Fruit fly (Drosophila melanogaster) whole organism, prepupa: Measurements from ENCODE around the gene CG4789.
A peak's percentile ranks its signal among the peaks of the same experiment; 100 is the strongest.

Experiments
- Blimp-1 ChIP-seq: fragments of 200-800 bp; sonication (Bioruptor generic); optimal IDR thresholded peaks from 3 replicates; lab custom pipeline; 2017; ENCODE audit warnings: missing biosample characterization, missing genetic modification characterization, mild to moderate bottlenecking, moderate library complexity, missing genetic modification reagents
- CG10631 ChIP-seq: fragments of 200-800 bp; sonication (Bioruptor generic); optimal IDR thresholded peaks from 2 replicates; lab custom pipeline; 2016; ENCODE audit warnings: missing biosample characterization, missing genetic modification characterization
- CG10669 ChIP-seq: fragments of 200-800 bp; sonication (Bioruptor generic); optimal IDR thresholded peaks from 3 replicates; lab custom pipeline; 2018; ENCODE audit warnings: missing biosample characterization, mild to moderate bottlenecking, missing genetic modification characterization, moderate library complexity
- CG11294 ChIP-seq: fragments of 200-800 bp; sonication (Bioruptor generic); IDR thresholded peaks from 2 replicates; pipeline ENCODE4 v1.3.6; 2022; ENCODE audit warnings: missing biosample characterization, missing genetic modification characterization
- CG11762 ChIP-seq: fragments of 200-800 bp; sonication (Bioruptor generic); optimal IDR thresholded peaks from 3 replicates; lab custom pipeline; 2016; ENCODE audit warnings: missing biosample characterization, missing genetic modification characterization; ENCODE audit not compliant: insufficient read depth
- CG11902 ChIP-seq: fragments of 200-800 bp; sonication (Bioruptor generic); optimal IDR thresholded peaks from 3 replicates; lab custom pipeline; 2016; ENCODE audit warnings: missing biosample characterization, missing genetic modification characterization
- CG15336 ChIP-seq: fragments of 200-800 bp; sonication (Bioruptor generic); IDR thresholded peaks from 2 replicates; pipeline ENCODE4 v1.3.6; 2022; ENCODE audit warnings: missing biosample characterization, missing genetic modification characterization
- CG1621 ChIP-seq: fragments of 200-800 bp; sonication (Bioruptor generic); optimal IDR thresholded peaks from 3 replicates; lab custom pipeline; 2018; ENCODE audit warnings: missing biosample characterization, mild to moderate bottlenecking, missing genetic modification characterization
- CG16779 ChIP-seq: fragments of 200-800 bp; sonication (Bioruptor generic); optimal IDR thresholded peaks from 3 replicates; lab custom pipeline; 2017; ENCODE audit warnings: missing biosample characterization, mild to moderate bottlenecking, missing genetic modification characterization
- CG3032 ChIP-seq: fragments of 200-800 bp; optimal IDR thresholded peaks from 2 replicates; lab custom pipeline; 2019; ENCODE audit warnings: missing biosample characterization, mild to moderate bottlenecking, missing genetic modification characterization, moderate library complexity
- CG31627 ChIP-seq: fragments of 200-800 bp; sonication (Bioruptor generic); optimal IDR thresholded peaks from 3 replicates; lab custom pipeline; 2016; ENCODE audit warnings: missing biosample characterization, missing genetic modification characterization
- CG32006 ChIP-seq: fragments of 200-800 bp; sonication (Bioruptor generic); optimal IDR thresholded peaks from 3 replicates; lab custom pipeline; 2017; ENCODE audit warnings: missing biosample characterization, mild to moderate bottlenecking, missing genetic modification characterization
- CG34406 ChIP-seq: fragments of 200-800 bp; sonication (Bioruptor generic); optimal IDR thresholded peaks from 3 replicates; lab custom pipeline; 2016; ENCODE audit warnings: missing biosample characterization, missing genetic modification characterization
- CG3919 ChIP-seq: fragments of 200-800 bp; sonication (Bioruptor generic); optimal IDR thresholded peaks from 3 replicates; lab custom pipeline; 2016; ENCODE audit warnings: missing biosample characterization, missing genetic modification characterization
- CG4318 ChIP-seq: fragments of 200-800 bp; sonication (Bioruptor generic); optimal IDR thresholded peaks from 3 replicates; lab custom pipeline; 2017; ENCODE audit warnings: missing biosample characterization, mild to moderate bottlenecking, missing genetic modification characterization
- CG6163 ChIP-seq: fragments of 200-800 bp; sonication (Bioruptor generic); IDR thresholded peaks from 3 replicates; pipeline ENCODE4 v1.3.6; 2022; ENCODE audit warnings: missing biosample characterization, missing genetic modification characterization
- CG6276 ChIP-seq: fragments of 200-800 bp; sonication (Bioruptor generic); optimal IDR thresholded peaks from 2 replicates; lab custom pipeline; 2017; ENCODE audit warnings: missing biosample characterization, mild to moderate bottlenecking, missing genetic modification characterization
- CG6808 ChIP-seq: fragments of 200-800 bp; sonication (Bioruptor generic); optimal IDR thresholded peaks from 3 replicates; lab custom pipeline; 2017; ENCODE audit warnings: missing biosample characterization, missing genetic modification characterization, mild to moderate bottlenecking, moderate library complexity, missing genetic modification reagents
- CG8119 ChIP-seq: fragments of 200-800 bp; sonication (Bioruptor generic); IDR thresholded peaks from 3 replicates; pipeline ENCODE4 v1.3.6; 2022; ENCODE audit warnings: missing biosample characterization, missing genetic modification characterization
- CG8319 ChIP-seq: fragments of 200-800 bp; sonication (Bioruptor generic); optimal IDR thresholded peaks from 3 replicates; lab custom pipeline; 2016; ENCODE audit warnings: missing biosample characterization, missing genetic modification characterization
- CG8632 ChIP-seq: fragments of 200-800 bp; sonication (Bioruptor generic); optimal IDR thresholded peaks from 3 replicates; lab custom pipeline; 2016; ENCODE audit warnings: missing biosample characterization, missing genetic modification characterization
- CG9139 ChIP-seq: fragments of 200-800 bp; sonication (Bioruptor generic); optimal IDR thresholded peaks from 3 replicates; lab custom pipeline; 2017; ENCODE audit warnings: missing biosample characterization, mild to moderate bottlenecking, missing genetic modification characterization
- Eip75B ChIP-seq: fragments of 200-800 bp; sonication (Bioruptor generic); optimal IDR thresholded peaks from 3 replicates; lab custom pipeline; 2016; ENCODE audit warnings: missing biosample characterization, missing genetic modification characterization
- Eip78C ChIP-seq: fragments of 200-800 bp; sonication (Bioruptor generic); peaks from one replicate; lab custom pipeline; 2016; ENCODE audit warnings: missing biosample characterization, missing genetic modification characterization
- Ets21C ChIP-seq: fragments of 200-800 bp; sonication (Bioruptor generic); optimal IDR thresholded peaks from 3 replicates; lab custom pipeline; 2016; ENCODE audit warnings: missing biosample characterization, missing genetic modification characterization
- Gug ChIP-seq: fragments of 200-800 bp; sonication (Bioruptor generic); IDR thresholded peaks from 2 replicates; pipeline ENCODE4 v1.3.6; 2022; ENCODE audit warnings: missing biosample characterization, missing genetic modification characterization
- Hr38 ChIP-seq: sonication (Bioruptor generic); optimal IDR thresholded peaks from 2 replicates; lab custom pipeline; 2016; ENCODE audit warnings: missing biosample characterization, missing genetic modification characterization
- Hr39 ChIP-seq: fragments of 200-800 bp; sonication (Bioruptor generic); optimal IDR thresholded peaks from 2 replicates; lab custom pipeline; 2016; ENCODE audit warnings: missing biosample characterization, missing genetic modification characterization
- Met ChIP-seq: fragments of 200-800 bp; sonication (Bioruptor generic); optimal IDR thresholded peaks from 3 replicates; lab custom pipeline; 2016; ENCODE audit warnings: missing biosample characterization, missing genetic modification characterization
- OdsH ChIP-seq: fragments of 200-800 bp; sonication (Bioruptor generic); optimal IDR thresholded peaks from 3 replicates; lab custom pipeline; 2016; ENCODE audit warnings: missing biosample characterization, missing genetic modification characterization
- Smox ChIP-seq: fragments of 200-800 bp; sonication (Bioruptor generic); optimal IDR thresholded peaks from 3 replicates; lab custom pipeline; 2016; ENCODE audit warnings: missing biosample characterization, missing genetic modification characterization
- Sox102F ChIP-seq: fragments of 200-800 bp; sonication (Bioruptor generic); optimal IDR thresholded peaks from 2 replicates; lab custom pipeline; 2016; ENCODE audit warnings: missing biosample characterization, mild to moderate bottlenecking, missing genetic modification characterization
- Sox14 ChIP-seq: fragments of 200-800 bp; sonication (Bioruptor generic); optimal IDR thresholded peaks from 3 replicates; lab custom pipeline; 2016; ENCODE audit warnings: missing biosample characterization, missing genetic modification characterization
- Sox15 ChIP-seq: fragments of 200-800 bp; sonication (Bioruptor generic); optimal IDR thresholded peaks from 3 replicates; lab custom pipeline; 2016; ENCODE audit warnings: missing biosample characterization, missing genetic modification characterization
- achi ChIP-seq: fragments of 200-800 bp; sonication (Bioruptor generic); optimal IDR thresholded peaks from 3 replicates; lab custom pipeline; 2016; ENCODE audit warnings: missing biosample characterization, missing genetic modification characterization
- acj6 ChIP-seq: fragments of 200-800 bp; sonication (Bioruptor generic); optimal IDR thresholded peaks from 3 replicates; lab custom pipeline; 2016; ENCODE audit warnings: missing biosample characterization, missing genetic modification characterization
- cyc ChIP-seq: fragments of 200-800 bp; sonication (Bioruptor generic); optimal IDR thresholded peaks from 3 replicates; lab custom pipeline; 2016; ENCODE audit warnings: missing biosample characterization, missing genetic modification characterization
- dsx ChIP-seq: fragments of 200-800 bp; optimal IDR thresholded peaks from 3 replicates; lab custom pipeline; 2019; ENCODE audit warnings: missing biosample characterization, mild to moderate bottlenecking, missing genetic modification characterization, moderate library complexity; ENCODE audit not compliant: poor library complexity, severe bottlenecking
- esn ChIP-seq: fragments of 200-800 bp; sonication (Bioruptor generic); optimal IDR thresholded peaks from 2 replicates; lab custom pipeline; 2016; ENCODE audit warnings: missing biosample characterization, mild to moderate bottlenecking, missing genetic modification characterization, moderate library complexity
- fd59A ChIP-seq: fragments of 200-800 bp; sonication (Bioruptor generic); optimal IDR thresholded peaks from 2 replicates; lab custom pipeline; 2017; ENCODE audit warnings: missing biosample characterization, mild to moderate bottlenecking, missing genetic modification characterization, missing genetic modification reagents
- fkh ChIP-seq: fragments of 200-800 bp; sonication (Bioruptor generic); optimal IDR thresholded peaks from 3 replicates; lab custom pipeline; 2017; ENCODE audit warnings: missing biosample characterization, mild to moderate bottlenecking, missing genetic modification characterization, moderate library complexity
- lz ChIP-seq: fragments of 200-800 bp; sonication (Bioruptor generic); optimal IDR thresholded peaks from 3 replicates; lab custom pipeline; 2016; ENCODE audit warnings: missing biosample characterization, missing genetic modification characterization
- salr ChIP-seq, 2 experiments: fragments of 200-800 bp; sonication (Bioruptor generic); optimal IDR thresholded peaks; 3 replicates each; lab custom pipeline; 2016 to 2018; ENCODE audit warnings: missing biosample characterization in 2 of 2, missing genetic modification characterization in 2 of 2, mild to moderate bottlenecking in 1 of 2
- spab ChIP-seq: fragments of 200-800 bp; sonication (Bioruptor generic); optimal IDR thresholded peaks from 2 replicates; lab custom pipeline; 2017; ENCODE audit warnings: missing biosample characterization, mild to moderate bottlenecking, missing genetic modification characterization, missing genetic modification reagents
- ss ChIP-seq, 2 experiments: fragments of 200-800 bp; sonication (Bioruptor generic); optimal IDR thresholded peaks; 2 replicates in 1 of 2; 3 replicates in 1 of 2; lab custom pipeline; 2017 to 2018; ENCODE audit warnings: mild to moderate bottlenecking in 2 of 2, missing biosample characterization in 2 of 2, missing genetic modification characterization in 2 of 2, moderate library complexity in 1 of 2
- svp ChIP-seq: fragments of 200-800 bp; sonication (Bioruptor generic); peaks from one replicate; lab custom pipeline; 2016; ENCODE audit warnings: missing biosample characterization, missing genetic modification characterization
- topi ChIP-seq: fragments of 200-800 bp; sonication (Bioruptor generic); optimal IDR thresholded peaks from 3 replicates; lab custom pipeline; 2016; ENCODE audit warnings: missing biosample characterization, missing genetic modification characterization
- vri ChIP-seq: fragments of 200-800 bp; sonication (Bioruptor generic); optimal IDR thresholded peaks from 3 replicates; lab custom pipeline; 2016; ENCODE audit warnings: missing biosample characterization, mild to moderate bottlenecking, missing genetic modification characterization

Gene CG4789

DNA sequence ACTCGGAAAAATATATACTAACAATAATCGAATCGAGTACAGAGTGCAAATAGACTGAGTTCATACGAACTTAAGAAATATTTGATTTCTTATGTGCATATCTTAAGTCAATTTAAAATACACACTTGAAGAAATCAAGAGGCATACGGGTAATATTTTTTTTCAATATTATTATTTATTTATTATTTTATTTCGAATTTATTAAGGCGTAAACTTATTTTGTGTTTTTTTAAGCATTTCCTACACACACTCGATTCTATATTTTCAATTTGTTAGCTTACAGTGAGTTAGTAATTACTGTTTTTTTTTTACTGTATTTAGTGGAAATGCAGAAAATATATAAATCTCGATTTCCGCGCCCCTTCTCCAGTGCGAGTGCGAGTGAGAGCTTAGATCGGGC lies 12.5 kb downstream of the CG4789 start:
- no peak for TF ChIP-seq CG11902 (GFP tag; lab: Kevin White, UChicago)
- no peak for TF ChIP-seq CG3919 (GFP tag; lab: Kevin White, UChicago)
- no peak for TF ChIP-seq salr (GFP tag; optimal IDR thresholded peaks at IDR 0.05; lab: Kevin White, UChicago)
- no peak for TF ChIP-seq Smox (GFP tag; lab: Kevin White, UChicago)
- TF ChIP-seq Ets21C (GFP tag; lab: Kevin White, UChicago), result no peak
- no peak for TF ChIP-seq esn (GFP tag; lab: Kevin White, UChicago)
- no peak for TF ChIP-seq Blimp-1 (GFP tag; lab: Kevin White, UChicago)
- no peak for TF ChIP-seq Gug
- TF ChIP-seq CG11762, result no peak
- TF ChIP-seq Eip78C (GFP tag; lab: Kevin White, UChicago), result peak; percentile 47
- peak; percentile 8 for TF ChIP-seq CG8632 (GFP tag; lab: Kevin White, UChicago)
- no peak for TF ChIP-seq CG32006 (GFP tag; lab: Kevin White, UChicago)
- peak; percentile 15; the same call in 1 of the 2 replicates for TF ChIP-seq CG15336 (GFP tag; lab: Robert Waterston, UW)
- TF ChIP-seq CG34406 (GFP tag; lab: Kevin White, UChicago), result peak; percentile 13
- no peak for TF ChIP-seq spab (GFP tag; lab: Kevin White, UChicago)
- peak; percentile 25; the same call in 1 of the 3 replicates for TF ChIP-seq CG8119

DNA sequence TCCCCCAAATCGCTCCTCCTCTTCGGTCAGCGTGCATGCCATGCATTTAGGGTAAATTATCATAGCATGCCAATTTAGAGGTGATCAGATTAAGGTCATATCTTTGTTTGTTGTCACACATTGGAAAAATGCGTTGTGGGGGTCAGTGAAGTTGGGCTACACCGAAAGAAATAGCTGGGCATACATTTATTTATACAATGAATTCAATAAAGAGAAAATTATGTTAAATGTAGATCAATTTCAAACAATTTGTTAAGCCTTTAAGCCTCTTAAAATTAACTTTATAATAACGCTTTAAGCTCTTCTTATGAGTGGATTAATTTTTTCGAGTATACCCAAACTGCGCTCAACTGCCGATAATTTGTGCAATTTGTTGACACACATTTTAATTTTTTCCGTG lies 13.6 kb downstream of the CG4789 start:
- TF ChIP-seq lz (GFP tag; lab: Kevin White, UChicago) (no peak), CG8632 (GFP tag; lab: Kevin White, UChicago) (no peak), CG16779 (tag; lab: Kevin White, UChicago) (no peak), svp (GFP tag; lab: Kevin White, UChicago) (peak; percentile 60), Hr39 (no peak), Met (GFP tag; lab: Kevin White, UChicago) (peak; percentile 7), CG10631 (peak; percentile 6), CG32006 (GFP tag; lab: Kevin White, UChicago) (peak; percentile 38), spab (GFP tag; lab: Kevin White, UChicago) (no peak), OdsH (GFP tag; lab: Kevin White, UChicago) (peak; percentile 31), CG11294 (GFP tag; lab: Robert Waterston, UW) (peak; percentile 26; the same call in 1 of the 2 replicates), achi (GFP tag; lab: Kevin White, UChicago) (no peak), Eip75B (GFP tag; lab: Kevin White, UChicago) (no peak), Sox14 (GFP tag; lab: Kevin White, UChicago) (no peak), CG4318 (no peak), Hr38 (GFP tag; lab: Kevin White, UChicago) (no peak), ss (GFP tag; optimal IDR thresholded peaks at IDR 0.05; lab: Kevin White, UChicago) (no peak), CG3032 (tag; lab: Kevin White, UChicago) (no peak), Sox102F (GFP tag; lab: Kevin White, UChicago) (no peak), CG10669 (GFP tag; lab: Kevin White, UChicago) (peak; percentile 14), fkh (GFP tag; lab: Kevin White, UChicago) (no peak), CG6163 (GFP tag; lab: Robert Waterston, UW) (0 out of 3 replicates have a peak, but pooled peaks have one; percentile 26), Ets21C (GFP tag; lab: Kevin White, UChicago) (no peak), CG31627 (GFP tag; lab: Kevin White, UChicago) (no peak), Sox15 (no peak), CG34406 (GFP tag; lab: Kevin White, UChicago) (no peak), Smox (GFP tag; lab: Kevin White, UChicago) (no peak), CG6276 (GFP tag; lab: Kevin White, UChicago) (no peak), vri (no peak), salr (GFP tag; optimal IDR thresholded peaks at IDR 0.05; lab: Kevin White, UChicago) (no peak), acj6 (GFP tag; lab: Kevin White, UChicago) (peak; percentile 12), CG1621 (no peak), CG9139 (no peak), CG8319 (GFP tag; lab: Kevin White, UChicago) (no peak), cyc (no peak), CG11902 (GFP tag; lab: Kevin White, UChicago) (no peak), CG3919 (GFP tag; lab: Kevin White, UChicago) (peak; percentile 16), Eip78C (GFP tag; lab: Kevin White, UChicago) (peak; percentile 69), fd59A (GFP tag; lab: Kevin White, UChicago) (no peak), CG15336 (GFP tag; lab: Robert Waterston, UW) (0 out of 2 replicates have a peak, but pooled peaks have one; percentile 44), topi (GFP tag; lab: Kevin White, UChicago) (peak; percentile 29), CG6808 (GFP tag; lab: Kevin White, UChicago) (no peak), dsx (GFP tag; lab: Kevin White, UChicago) (no peak)
